Worm (Caenorhabditis elegans) whole organism, L4/young adult: Measurements from ENCODE around the gene xpo-1.

Source experiments
- W03F9.2 ChIP-seq: fragments of 150-350 bp; optimal IDR thresholded peaks from 2 replicates; lab custom pipeline; 2014; ENCODE audit warnings: missing biosample characterization, missing genetic modification characterization
- dao-5 ChIP-seq: sonication (generic microtip); optimal IDR thresholded peaks from 2 replicates; lab custom pipeline; 2016; ENCODE audit warnings: missing genotype, missing genetic modification characterization, moderate library complexity, missing compliant biosample characterization
- him-1 ChIP-seq: sonication (generic microtip); optimal IDR thresholded peaks from 2 replicates; lab custom pipeline; 2016; ENCODE audit warnings: missing genotype, missing genetic modification reagents, missing genetic modification characterization, missing compliant biosample characterization

xpo-1 gene

ce11 chrV:7820270-7820669 lies 15.4 kb downstream of the xpo-1 start, which contains the start of gene lbp-4:
Gene lbp-4, plus strand, starts transcription at chrV:7820578.
- TF ChIP-seq W03F9.2 (tag; lab: Kevin White, UChicago) = peak; percentile 6
- TF ChIP-seq dao-5 (tag; lab: Kevin White, UChicago) = no peak
- TF ChIP-seq him-1 (tag; lab: Kevin White, UChicago) = no peak

- TF ChIP-seq him-1 (tag; lab: Kevin White, UChicago) (no peak), W03F9.2 (tag; lab: Kevin White, UChicago) (no peak), dao-5 (tag; lab: Kevin White, UChicago) (no peak)
Measured at ce11 chrV:7822655-7823054, 17.8 kb downstream of the xpo-1 start.

DNA sequence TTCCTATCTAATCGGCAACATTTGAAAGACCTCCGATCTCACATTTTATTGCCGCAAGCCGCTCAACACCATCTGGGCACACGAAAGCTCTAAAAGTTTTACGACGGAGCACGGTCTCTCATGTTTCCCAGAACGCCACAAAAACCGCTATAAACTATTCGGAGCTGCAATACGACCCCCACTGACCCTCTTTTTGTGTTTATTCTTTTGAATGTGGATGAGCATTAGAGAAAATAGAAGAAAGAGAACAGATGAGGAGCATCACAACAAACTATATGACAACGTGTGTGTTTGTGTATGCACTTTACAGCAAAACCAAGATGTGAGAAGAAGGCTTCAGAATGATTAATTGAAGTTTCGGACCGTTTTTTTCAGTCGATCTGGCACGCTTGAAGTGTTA lies 19.3 kb downstream of the xpo-1 start:
- TF ChIP-seq dao-5 (tag; lab: Kevin White, UChicago) (no peak), him-1 (tag; lab: Kevin White, UChicago) (no peak)

DNA sequence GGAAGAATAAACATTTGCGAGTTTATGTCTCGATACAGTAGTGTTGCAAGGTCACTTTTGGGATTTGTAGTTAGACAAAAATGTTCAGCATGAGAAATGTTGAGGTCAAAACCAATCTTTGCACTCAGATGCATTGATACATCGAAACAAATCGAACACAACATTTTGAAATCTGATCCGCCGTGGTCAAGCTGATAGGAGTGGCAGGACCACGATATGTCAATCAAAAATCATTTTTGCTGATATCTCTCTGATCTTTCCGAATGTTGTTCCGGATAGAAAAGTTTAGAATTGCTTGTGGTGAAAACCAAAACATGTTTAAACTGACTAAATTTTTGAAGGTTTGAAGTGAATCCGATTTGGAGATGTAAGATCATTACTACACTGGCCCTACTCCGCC lies 21.0 kb downstream of the xpo-1 start:
- TF ChIP-seq W03F9.2 (tag; lab: Kevin White, UChicago) (no peak), him-1 (tag; lab: Kevin White, UChicago) (no peak), dao-5 (tag; lab: Kevin White, UChicago) (no peak)

- TF ChIP-seq dao-5 (tag; lab: Kevin White, UChicago) (no peak), him-1 (tag; lab: Kevin White, UChicago) (no peak), W03F9.2 (tag; lab: Kevin White, UChicago) (no peak)
Measured at ce11 chrV:7826362-7826761, 21.5 kb downstream of the xpo-1 start.

DNA sequence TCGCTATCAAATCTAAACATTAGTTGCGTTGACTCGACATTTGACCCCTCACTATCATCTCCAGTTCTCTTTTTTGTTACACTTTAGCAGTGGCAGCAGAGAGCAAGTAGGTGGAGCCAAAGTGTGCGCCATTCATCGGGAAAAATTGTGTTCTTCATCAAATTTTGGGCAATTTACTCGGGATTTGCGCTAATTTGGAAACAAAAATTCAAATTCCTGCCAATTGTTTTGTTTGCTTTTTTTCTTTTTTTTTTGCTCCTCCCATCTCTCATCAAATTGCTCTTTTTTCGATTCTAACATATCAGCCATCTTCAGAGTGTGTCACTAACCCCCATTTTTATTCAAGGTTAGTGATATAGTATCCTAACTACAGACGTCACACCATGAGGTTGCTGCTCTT lies 22.1 kb downstream of the xpo-1 start, which contains the start of gene mig-6:
TSS of gene mig-6 (plus strand) at position 301 of the 400 bp plus-strand sequence.
- TF ChIP-seq him-1 (tag; lab: Kevin White, UChicago) (no peak), W03F9.2 (tag; lab: Kevin White, UChicago) (no peak), dao-5 (tag; lab: Kevin White, UChicago) (no peak)

ce11 chrV:7830952-7831351 lies 26.1 kb downstream of the xpo-1 start:
- TF ChIP-seq W03F9.2 (tag; lab: Kevin White, UChicago) = no peak
- no peak for TF ChIP-seq him-1 (tag; lab: Kevin White, UChicago)
- no peak for TF ChIP-seq dao-5 (tag; lab: Kevin White, UChicago)

DNA sequence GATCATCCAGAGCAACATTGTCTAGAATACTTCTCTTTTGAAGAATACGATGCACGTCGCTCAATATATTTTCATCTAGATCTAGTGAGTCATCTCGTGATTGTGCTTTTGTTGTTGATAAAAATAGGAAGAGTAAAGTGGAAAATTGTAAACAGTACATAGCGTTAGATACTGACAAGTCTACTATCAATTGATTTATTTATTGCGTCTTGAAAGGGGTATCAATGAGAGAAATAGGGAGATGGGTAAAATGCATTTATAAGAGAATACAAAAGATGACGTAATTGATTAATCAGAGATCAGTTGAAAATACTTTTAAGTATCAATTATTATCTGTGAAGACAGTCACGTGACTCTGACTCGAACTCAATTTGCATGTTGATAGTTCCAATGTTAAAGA lies 32.0 kb downstream of the xpo-1 start, which contains the start of gene txt-5:
TSS of gene txt-5 (minus strand) at position 224 of the 400 bp plus-strand sequence.
- TF ChIP-seq W03F9.2 (tag; lab: Kevin White, UChicago) = no peak
- no peak for TF ChIP-seq him-1 (tag; lab: Kevin White, UChicago)
- no peak for TF ChIP-seq dao-5 (tag; lab: Kevin White, UChicago)

- no peak for TF ChIP-seq W03F9.2 (tag; lab: Kevin White, UChicago)
- TF ChIP-seq dao-5 (tag; lab: Kevin White, UChicago) = no peak
- no peak for TF ChIP-seq him-1 (tag; lab: Kevin White, UChicago)
Measured at ce11 chrV:7837809-7838208, 32.9 kb downstream of the xpo-1 start, which contains the start of gene ttr-33. Gene ttr-33, minus strand, starts transcription at chrV:7837909.

DNA sequence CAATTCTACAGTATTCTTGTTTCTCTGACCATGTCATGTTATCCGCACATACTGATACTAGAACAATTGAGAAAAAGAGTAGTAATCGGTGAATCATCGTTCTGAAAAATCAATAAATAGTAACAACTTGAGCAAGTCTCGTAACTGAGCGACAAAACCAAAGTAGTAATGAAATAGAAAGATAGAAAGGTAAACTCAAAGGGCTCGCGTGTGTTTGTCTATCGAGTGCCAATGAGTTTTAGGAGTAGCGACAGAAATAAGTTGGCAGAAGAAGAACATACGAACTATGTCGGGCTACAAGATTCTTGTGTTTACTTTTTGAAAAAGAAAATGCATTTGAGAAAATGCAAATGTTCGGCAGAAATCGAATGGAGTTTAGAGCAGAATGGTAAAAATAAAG lies 34.6 kb downstream of the xpo-1 start, which contains the start of gene C37C3.12:
TSS of gene C37C3.12 (minus strand) at position 101 of the 400 bp plus-strand sequence.
- TF ChIP-seq dao-5 (tag; lab: Kevin White, UChicago) = no peak
- TF ChIP-seq W03F9.2 (tag; lab: Kevin White, UChicago) = no peak
- TF ChIP-seq him-1 (tag; lab: Kevin White, UChicago) = no peak

DNA sequence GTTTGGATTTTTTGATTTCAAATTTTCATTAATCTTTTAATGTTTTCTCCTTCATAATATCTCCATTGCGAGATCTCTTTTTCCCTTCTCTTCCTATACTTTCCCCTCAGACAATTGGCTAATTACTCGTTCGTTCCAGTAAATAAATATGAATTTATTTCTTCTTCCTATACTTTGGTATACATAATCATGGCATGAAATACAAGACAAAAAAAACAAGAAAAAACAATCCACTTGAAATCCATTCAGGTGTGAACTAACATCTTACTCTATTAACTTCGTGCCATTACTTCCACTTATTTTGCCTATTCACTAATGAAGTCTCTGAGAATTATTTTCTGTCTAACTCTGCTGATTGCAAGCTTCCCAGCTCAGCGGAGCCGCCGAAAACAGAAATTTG lies 37.4 kb downstream of the xpo-1 start, which contains the start of gene grd-8:
TSS of gene grd-8 (plus strand) at position 301 of the 400 bp plus-strand sequence.
- TF ChIP-seq dao-5 (tag; lab: Kevin White, UChicago) = no peak
- no peak for TF ChIP-seq him-1 (tag; lab: Kevin White, UChicago)
- no peak for TF ChIP-seq W03F9.2 (tag; lab: Kevin White, UChicago)

DNA sequence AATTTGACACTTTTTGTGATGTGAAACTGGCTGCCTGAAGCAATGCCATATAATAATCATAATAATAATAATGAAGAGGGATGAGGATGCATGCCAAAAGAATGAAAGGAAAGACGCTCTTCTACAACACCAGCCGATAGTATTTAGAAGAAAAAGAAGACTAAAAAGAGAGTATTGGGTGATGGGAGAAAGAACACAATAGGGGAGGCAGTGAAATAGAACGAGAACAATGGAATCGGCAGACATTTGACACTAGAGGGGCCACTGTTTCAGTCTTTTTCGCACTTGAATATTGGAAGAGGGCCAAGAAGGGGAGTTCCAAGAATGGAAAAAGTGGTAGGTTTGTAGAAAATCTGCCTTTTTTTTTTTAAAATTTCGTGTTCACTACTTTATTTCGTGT lies 42.3 kb downstream of the xpo-1 start, which contains the start of gene memo-1:
TSS of gene memo-1 (minus strand) at position 2 of the 400 bp plus-strand sequence.
- TF ChIP-seq him-1 (tag; lab: Kevin White, UChicago) = no peak
- TF ChIP-seq dao-5 (tag; lab: Kevin White, UChicago) = no peak
- TF ChIP-seq W03F9.2 (tag; lab: Kevin White, UChicago) = no peak

- TF ChIP-seq W03F9.2 (tag; lab: Kevin White, UChicago) = no peak
- no peak for TF ChIP-seq him-1 (tag; lab: Kevin White, UChicago)
- TF ChIP-seq dao-5 (tag; lab: Kevin White, UChicago) = no peak
Measured at ce11 chrV:7847687-7848086, 42.8 kb downstream of the xpo-1 start.

ce11 chrV:7848251-7848650 lies 43.4 kb downstream of the xpo-1 start:
- TF ChIP-seq dao-5 (tag; lab: Kevin White, UChicago) (no peak), him-1 (tag; lab: Kevin White, UChicago) (no peak), W03F9.2 (tag; lab: Kevin White, UChicago) (no peak)
